Fruit fly (Drosophila melanogaster) ovary, adult (tissue): ENCODE measurements around the gene CG13634.

ENCODE experiments used
- CG17801 ChIP-seq: fragments of 200-800 bp; optimal IDR thresholded peaks from 2 replicates; lab custom pipeline; 2019; ENCODE audit warnings: missing biosample characterization, mild to moderate bottlenecking, missing genetic modification characterization, moderate library complexity; ENCODE audit not compliant: partially characterized antibody

Gene CG13634

dm6 chr3R:24764971-24765370, 25.0 kb downstream of the CG13634 start, which contains the start of gene AstA:
TSS of gene AstA (minus strand) at chr3R:24765071.
- no peak for TF ChIP-seq CG17801 (GFP tag; lab: Kevin White, UChicago)

- no peak for TF ChIP-seq CG17801 (GFP tag; lab: Kevin White, UChicago)
Observed at dm6 chr3R:24753561-24754027, 36.3 kb downstream of the CG13634 start, which contains the start of gene asp. TSS of gene asp (plus strand) at chr3R:24753849.

DNA sequence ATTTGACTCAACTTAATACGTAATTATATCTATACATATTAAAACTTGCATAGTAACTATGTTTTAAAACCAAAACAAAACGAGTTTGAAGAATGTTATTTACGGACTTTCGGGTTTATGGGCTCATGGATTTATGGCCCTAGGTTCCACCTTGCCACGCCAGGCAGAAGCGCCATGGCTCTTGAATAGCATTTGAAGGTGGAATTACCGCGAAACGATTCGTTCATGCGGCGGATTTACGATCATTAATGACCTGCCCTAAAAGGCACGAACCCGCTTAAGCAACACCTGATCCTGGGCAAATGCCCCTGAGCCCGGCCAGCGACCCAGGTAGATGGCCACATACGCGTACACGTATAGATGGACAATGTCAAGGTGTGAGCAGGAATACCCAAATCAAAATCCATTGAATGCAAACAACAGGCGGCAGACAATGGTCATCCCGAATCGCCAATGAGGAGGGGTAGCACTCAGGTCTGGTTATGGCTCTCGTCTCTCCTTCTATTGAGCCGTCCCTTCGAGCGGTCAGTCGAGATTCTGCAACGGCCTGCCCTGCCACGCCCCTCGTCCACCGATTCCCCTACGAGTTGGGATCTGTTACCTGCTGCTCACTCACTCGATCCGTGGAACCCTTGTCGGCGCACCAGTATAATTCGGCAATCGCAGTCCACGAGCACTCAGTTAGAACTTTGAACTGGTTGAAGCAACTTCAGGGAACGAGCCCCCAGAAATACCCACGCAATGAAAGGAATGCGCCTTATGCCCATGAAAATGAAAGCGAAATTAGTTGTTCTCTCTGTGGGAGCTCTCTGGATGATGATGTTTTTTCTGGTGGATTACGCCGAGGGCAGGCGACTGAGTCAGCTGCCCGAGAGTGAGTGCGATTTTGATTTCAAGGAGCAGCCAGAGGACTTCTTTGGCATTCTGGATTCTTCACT, 40.6 kb downstream of the CG13634 start, which contains the start of gene tld:
TSS of gene tld (plus strand) at position 677 of the 938 bp plus-strand sequence.
- no peak for TF ChIP-seq CG17801 (GFP tag; lab: Kevin White, UChicago)
